Fruit fly (Drosophila melanogaster) whole organism, embryonic: Measurements from ENCODE around the gene Pmm2.
A peak's percentile ranks its signal among the peaks of the same experiment; 100 is the strongest.

ENCODE experiments used
- Asciz ChIP-seq: fragments of 200-800 bp; sonication (Bioruptor generic); optimal IDR thresholded peaks from 2 replicates; lab custom pipeline; 2017; ENCODE audit warnings: missing biosample characterization, mild to moderate bottlenecking, missing genetic modification characterization, missing genetic modification reagents
- Atf3 ChIP-seq: fragments of 200-800 bp; sonication (Bioruptor generic); optimal IDR thresholded peaks from 3 replicates; lab custom pipeline; 2016; ENCODE audit warnings: missing biosample characterization, missing genetic modification characterization
- Atf6 ChIP-seq: fragments of 200-800 bp; sonication (Bioruptor generic); IDR thresholded peaks from 2 replicates; pipeline ENCODE4 v1.3.6; 2022; ENCODE audit warnings: missing biosample characterization, missing genetic modification characterization
- CG10543 ChIP-seq: fragments of 200-800 bp; sonication (Bioruptor generic); optimal IDR thresholded peaks from 3 replicates; lab custom pipeline; 2017; ENCODE audit warnings: missing biosample characterization, mild to moderate bottlenecking, missing genetic modification characterization, moderate library complexity
- CG10979 ChIP-seq: fragments of 200-800 bp; sonication (Bioruptor generic); optimal IDR thresholded peaks from 2 replicates; lab custom pipeline; 2018; ENCODE audit warnings: missing biosample characterization, mild to moderate bottlenecking, missing genetic modification characterization, moderate library complexity
- CG16813 ChIP-seq: fragments of 200-800 bp; sonication (Bioruptor generic); IDR thresholded peaks from 3 replicates; pipeline ENCODE4 v1.3.6; 2022; ENCODE audit warnings: missing biosample characterization, missing genetic modification characterization; ENCODE audit not compliant: partially characterized antibody
- CG17361 ChIP-seq: fragments of 200-800 bp; sonication (Bioruptor generic); IDR thresholded peaks from 3 replicates; pipeline ENCODE4 v1.3.6; 2022; ENCODE audit warnings: missing biosample characterization, missing genetic modification characterization
- CG2712 ChIP-seq: fragments of 200-800 bp; optimal IDR thresholded peaks from 3 replicates; lab custom pipeline; 2019; ENCODE audit warnings: missing biosample characterization, mild to moderate bottlenecking, missing genetic modification characterization, moderate library complexity
- CG3726 ChIP-seq: fragments of 200-800 bp; sonication (Bioruptor generic); IDR thresholded peaks from 3 replicates; pipeline ENCODE4, ENCODE4 v1.3.6; 2022; ENCODE audit warnings: missing biosample characterization, missing genetic modification characterization
- CG6791 ChIP-seq: fragments of 200-800 bp; sonication (Bioruptor generic); IDR thresholded peaks from 3 replicates; pipeline ENCODE4 v1.3.6; 2022; ENCODE audit warnings: missing biosample characterization, missing genetic modification characterization; ENCODE audit not compliant: partially characterized antibody
- CG8089 ChIP-seq: fragments of 200-800 bp; sonication (Bioruptor generic); optimal IDR thresholded peaks from 3 replicates; lab custom pipeline; 2016; ENCODE audit warnings: missing biosample characterization, missing genetic modification characterization
- CG9437 ChIP-seq: fragments of 200-800 bp; sonication (Bioruptor generic); optimal IDR thresholded peaks from 2 replicates; lab custom pipeline; 2018; ENCODE audit warnings: missing biosample characterization, mild to moderate bottlenecking, missing genetic modification characterization
- CG9609 ChIP-seq: fragments of 200-800 bp; sonication (Bioruptor generic); optimal IDR thresholded peaks from 3 replicates; lab custom pipeline; 2016; ENCODE audit warnings: missing biosample characterization, missing genetic modification characterization
- CG9876 ChIP-seq: fragments of 200-800 bp; sonication (Bioruptor generic); optimal IDR thresholded peaks from 2 replicates; lab custom pipeline; 2016; ENCODE audit warnings: missing biosample characterization, missing genetic modification characterization
- CHES-1-like ChIP-seq: fragments of 200-800 bp; sonication (Bioruptor generic); optimal IDR thresholded peaks from 2 replicates; lab custom pipeline; 2016; ENCODE audit warnings: missing biosample characterization, missing genetic modification characterization
- Dip2 ChIP-seq: fragments of 200-800 bp; sonication (Bioruptor generic); IDR thresholded peaks from 2 replicates; pipeline ENCODE4 v1.3.6; 2022; ENCODE audit warnings: missing biosample characterization, missing genetic modification characterization
- E2f1 ChIP-seq: fragments of 200-800 bp; sonication (Bioruptor generic); IDR thresholded peaks from 2 replicates; pipeline ENCODE4 v1.3.6; 2022; ENCODE audit warnings: missing biosample characterization, missing genetic modification characterization
- Elba2 ChIP-seq: fragments of 200-800 bp; sonication (Bioruptor generic); optimal IDR thresholded peaks from 3 replicates; lab custom pipeline; 2016; ENCODE audit warnings: missing biosample characterization, missing genetic modification characterization
- Fer2 ChIP-seq: fragments of 200-800 bp; sonication (Bioruptor generic); optimal IDR thresholded peaks from 2 replicates; lab custom pipeline; 2018; ENCODE audit warnings: missing biosample characterization, mild to moderate bottlenecking, missing genetic modification characterization, moderate library complexity
- Hand ChIP-seq: fragments of 200-800 bp; sonication (Bioruptor generic); optimal IDR thresholded peaks from 2 replicates; lab custom pipeline; 2017; ENCODE audit warnings: mild to moderate bottlenecking, missing biosample characterization, missing genetic modification reagents, missing genetic modification characterization
- Hmx ChIP-seq: fragments of 200-800 bp; sonication (Bioruptor generic); optimal IDR thresholded peaks from 2 replicates; lab custom pipeline; 2016; ENCODE audit warnings: missing biosample characterization, missing genetic modification characterization
- Hr3 ChIP-seq: fragments of 200-800 bp; sonication (Bioruptor generic); optimal IDR thresholded peaks from 3 replicates; lab custom pipeline; 2016; ENCODE audit warnings: missing biosample characterization, missing genetic modification characterization
- Lhr ChIP-seq: fragments of 200-800 bp; sonication (Bioruptor generic); optimal IDR thresholded peaks from 3 replicates; lab custom pipeline; 2017; ENCODE audit warnings: mild to moderate bottlenecking, missing biosample characterization, missing genetic modification reagents, missing genetic modification characterization
- Lim3 ChIP-seq: fragments of 200-800 bp; sonication (Bioruptor generic); IDR thresholded peaks from 2 replicates; pipeline ENCODE4 v1.3.6; 2022; ENCODE audit warnings: missing biosample characterization, missing genetic modification characterization
- Nf-YB ChIP-seq: fragments of 200-800 bp; sonication (Bioruptor generic); optimal IDR thresholded peaks from 3 replicates; lab custom pipeline; 2019; ENCODE audit warnings: missing biosample characterization, mild to moderate bottlenecking, missing genetic modification characterization, moderate library complexity
- Rfx ChIP-seq: fragments of 200-800 bp; sonication (Bioruptor generic); IDR thresholded peaks from 2 replicates; pipeline ENCODE4 v1.3.6; 2022; ENCODE audit warnings: missing biosample characterization, missing genetic modification characterization
- Trl ChIP-seq, 3 experiments: fragments of >200 bp in 2 of 3; fragments of 200-800 bp in 1 of 3; sonication (Bioruptor generic) in 1 of 3; optimal IDR thresholded peaks; 2 replicates in 1 of 3; 3 replicates in 2 of 3; lab custom pipeline; 2016 to 2017; ENCODE audit warnings: missing biosample characterization in 1 of 3, missing genetic modification characterization in 1 of 3
- ara ChIP-seq: fragments of 200-800 bp; sonication (Bioruptor generic); IDR thresholded peaks from 2 replicates; pipeline ENCODE4 v1.3.6; 2022; ENCODE audit warnings: missing biosample characterization, missing genetic modification characterization
- bbx ChIP-seq: fragments of 200-800 bp; sonication (Bioruptor generic); IDR thresholded peaks from 2 replicates; pipeline ENCODE4 v1.3.6; 2022; ENCODE audit warnings: missing biosample characterization, missing genetic modification characterization; ENCODE audit not compliant: partially characterized antibody
- cas ChIP-seq: fragments of 200-800 bp; sonication (Bioruptor generic); IDR thresholded peaks from 2 replicates; pipeline ENCODE4 v1.3.6; 2022; ENCODE audit warnings: missing biosample characterization, missing genetic modification characterization
- cg ChIP-seq: fragments of 200-800 bp; sonication (Bioruptor generic); optimal IDR thresholded peaks from 3 replicates; lab custom pipeline; 2019; ENCODE audit warnings: missing biosample characterization, mild to moderate bottlenecking, missing genetic modification characterization, moderate library complexity
- ci ChIP-seq: fragments of 200-800 bp; sonication (Bioruptor generic); IDR thresholded peaks from 3 replicates; pipeline ENCODE4 v1.3.6; 2022; ENCODE audit warnings: missing biosample characterization, missing genetic modification characterization
- corto ChIP-seq: fragments of 200-800 bp; sonication (Bioruptor generic); optimal IDR thresholded peaks from 2 replicates; lab custom pipeline; 2016; ENCODE audit warnings: missing biosample characterization, mild to moderate bottlenecking, missing genetic modification characterization, moderate library complexity
- dan ChIP-seq: fragments of 200-800 bp; sonication (Bioruptor generic); IDR thresholded peaks from 2 replicates; pipeline ENCODE4 v1.3.6; 2022; ENCODE audit warnings: missing biosample characterization, missing genetic modification characterization
- disco-r ChIP-seq: fragments of 200-800 bp; sonication (Bioruptor generic); optimal IDR thresholded peaks from 2 replicates; lab custom pipeline; 2016; ENCODE audit warnings: missing biosample characterization, missing genetic modification characterization
- dm ChIP-seq: fragments of 200-800 bp; sonication (Bioruptor generic); optimal IDR thresholded peaks from 3 replicates; lab custom pipeline; 2016; ENCODE audit warnings: missing biosample characterization, missing genetic modification characterization
- dmrt11E ChIP-seq: fragments of 200-800 bp; sonication (Bioruptor generic); optimal IDR thresholded peaks from 3 replicates; lab custom pipeline; 2018; ENCODE audit warnings: missing biosample characterization, mild to moderate bottlenecking, missing genetic modification characterization, moderate library complexity
- fd96Cb ChIP-seq: fragments of 200-800 bp; sonication (Bioruptor generic); optimal IDR thresholded peaks from 2 replicates; lab custom pipeline; 2018; ENCODE audit warnings: missing biosample characterization, mild to moderate bottlenecking, missing genetic modification characterization, moderate library complexity
- gsb-n ChIP-seq: fragments of 200-800 bp; sonication (Bioruptor generic); optimal IDR thresholded peaks from 3 replicates; lab custom pipeline; 2018; ENCODE audit warnings: missing biosample characterization, mild to moderate bottlenecking, missing genetic modification characterization
- h ChIP-seq: fragments of >200 bp; optimal IDR thresholded peaks from 2 replicates; lab custom pipeline; 2017
- hkb ChIP-seq, 2 experiments: fragments of 200-800 bp in 1 of 2; fragments of >200 bp in 1 of 2; sonication (Bioruptor generic) in 1 of 2; IDR thresholded peaks in 1 of 2; optimal IDR thresholded peaks in 1 of 2; 2 replicates each; pipeline versions ENCODE4 v1.3.6 to Lab custom; 2017 to 2022; ENCODE audit warnings: missing biosample characterization in 1 of 2, missing genetic modification characterization in 1 of 2
- mam ChIP-seq: fragments of 200-800 bp; sonication (Bioruptor generic); optimal IDR thresholded peaks from 3 replicates; lab custom pipeline; 2016; ENCODE audit warnings: missing biosample characterization, missing genetic modification characterization
- mld ChIP-seq: fragments of 200-800 bp; sonication (Bioruptor generic); IDR thresholded peaks from 3 replicates; pipeline ENCODE4 v1.3.6; 2022; ENCODE audit warnings: missing biosample characterization, missing genetic modification characterization; ENCODE audit not compliant: partially characterized antibody
- otp ChIP-seq: fragments of 200-800 bp; sonication (Bioruptor generic); IDR thresholded peaks from 3 replicates; pipeline ENCODE4, ENCODE4 v1.3.6; 2022; ENCODE audit warnings: missing biosample characterization, missing genetic modification characterization
- pita ChIP-seq: fragments of 200-800 bp; sonication (Bioruptor generic); optimal IDR thresholded peaks from 2 replicates; lab custom pipeline; 2017; ENCODE audit warnings: missing biosample characterization, mild to moderate bottlenecking, missing genetic modification characterization
- row ChIP-seq: fragments of 200-800 bp; sonication (Bioruptor generic); IDR thresholded peaks from 3 replicates; pipeline ENCODE4 v1.3.6; 2022; ENCODE audit warnings: missing biosample characterization, missing genetic modification characterization
- sc ChIP-seq, 3 experiments: fragments of >200 bp in 2 of 3; fragments of 200-800 bp in 1 of 3; sonication (Bioruptor generic) in 1 of 3; optimal IDR thresholded peaks; 2 replicates in 2 of 3; 3 replicates in 1 of 3; lab custom pipeline; 2017; ENCODE audit warnings: mild to moderate bottlenecking in 1 of 3, missing biosample characterization in 1 of 3, missing genetic modification characterization in 1 of 3, missing genetic modification reagents in 1 of 3
- sens ChIP-seq: fragments of 200-800 bp; sonication (Bioruptor generic); peaks from one replicate; lab custom pipeline; 2016; ENCODE audit warnings: missing biosample characterization, missing genetic modification characterization
- sqz ChIP-seq: fragments of 200-800 bp; sonication (Bioruptor generic); optimal IDR thresholded peaks from 3 replicates; lab custom pipeline; 2018; ENCODE audit warnings: missing biosample characterization, mild to moderate bottlenecking, missing genetic modification characterization
- trem ChIP-seq: fragments of 200-800 bp; optimal IDR thresholded peaks from 3 replicates; lab custom pipeline; 2019; ENCODE audit warnings: missing biosample characterization, mild to moderate bottlenecking, missing genetic modification characterization, moderate library complexity

The Pmm2 gene

dm6 chr3L:12484948-12485347, 49.4 kb upstream of the Pmm2 start, which contains the start of gene CG10663 (continued):
- TF ChIP-seq otp: no peak; the same call in 2 of the 3 replicates
- TF ChIP-seq hkb (optimal IDR thresholded peaks at IDR 0.05; lab: Kevin White, UChicago): no peak
- TF ChIP-seq hkb (GFP tag; IDR thresholded peaks at IDR 0.05; lab: Robert Waterston, UW): 0 out of 2 replicates have a peak, but pooled peaks have one; percentile 15
- no peak for TF ChIP-seq mam (GFP tag; lab: Kevin White, UChicago)
- peak; percentile 72; the same call in 2 of the 3 replicates for TF ChIP-seq ci
- TF ChIP-seq CG9437: peak; percentile 34
- TF ChIP-seq Fer2 (tag; lab: Kevin White, UChicago): no peak
- TF ChIP-seq Elba2 (GFP tag; lab: Kevin White, UChicago): no peak
- no peak for TF ChIP-seq Lim3 (GFP tag; lab: Robert Waterston, UW)
- no peak for TF ChIP-seq sc (optimal IDR thresholded peaks at IDR 0.05; lab: Kevin White, UChicago)
- no peak for TF ChIP-seq sc (GFP tag; optimal IDR thresholded peaks at IDR 0.05; lab: Kevin White, UChicago)
- no peak for TF ChIP-seq dan (GFP tag; lab: Robert Waterston, UW)
- no peak for TF ChIP-seq cas (GFP tag; lab: Robert Waterston, UW)
- 0 out of 2 replicates have a peak, but pooled peaks have one; percentile 12 for TF ChIP-seq E2f1
- peak; percentile 2 to 17 for TF ChIP-seq Trl (optimal IDR thresholded peaks at IDR 0.05; lab: Kevin White, UChicago)
- peak; percentile 4 for TF ChIP-seq Trl (GFP tag; optimal IDR thresholded peaks at IDR 0.05; lab: Kevin White, UChicago)
- no peak for TF ChIP-seq gsb-n (tag; lab: Kevin White, UChicago)
- peak; percentile 45 for TF ChIP-seq dm (GFP tag; lab: Kevin White, UChicago)
- no peak for TF ChIP-seq trem (tag; lab: Kevin White, UChicago)
- no peak for TF ChIP-seq corto (GFP tag; lab: Kevin White, UChicago)
- no peak for TF ChIP-seq fd96Cb
- peak; percentile 68; the same call in 2 of the 3 replicates for TF ChIP-seq CG6791
- no peak for TF ChIP-seq Hmx (GFP tag; lab: Kevin White, UChicago)
- no peak for TF ChIP-seq Atf3 (GFP tag; lab: Kevin White, UChicago)
- TF ChIP-seq CG8089 (GFP tag; lab: Kevin White, UChicago): no peak
- TF ChIP-seq row (GFP tag; lab: Robert Waterston, UW): peak; percentile 72
- no peak for TF ChIP-seq CG10543 (GFP tag; lab: Kevin White, UChicago)
- peak; percentile 45; the same call in 1 of the 2 replicates for TF ChIP-seq Rfx (GFP tag; lab: Robert Waterston, UW)
- no peak for TF ChIP-seq Nf-YB (GFP tag; lab: Kevin White, UChicago)
- no peak for TF ChIP-seq h (lab: Kevin White, UChicago)
- no peak for TF ChIP-seq dmrt11E (tag; lab: Kevin White, UChicago)
- TF ChIP-seq CG16813 (GFP tag; lab: Robert Waterston, UW): peak; percentile 43; the same call in 1 of the 3 replicates
- peak; percentile 60; the same call in 1 of the 2 replicates for TF ChIP-seq bbx (GFP tag; lab: Robert Waterston, UW)
- TF ChIP-seq CG9876 (GFP tag; lab: Kevin White, UChicago): no peak
- TF ChIP-seq Hr3: no peak
- no peak for TF ChIP-seq Asciz
- no peak for TF ChIP-seq disco-r (GFP tag; lab: Kevin White, UChicago)
- peak; percentile 34; the same call in 1 of the 3 replicates for TF ChIP-seq mld
- TF ChIP-seq sens (GFP tag; lab: Kevin White, UChicago): peak; percentile 80
- no peak for TF ChIP-seq CG17361 (GFP tag; lab: Robert Waterston, UW)
- TF ChIP-seq ara (GFP tag; lab: Robert Waterston, UW): peak; percentile 38; the same call in 1 of the 2 replicates
- TF ChIP-seq CG2712 (tag; lab: Kevin White, UChicago): no peak
- TF ChIP-seq CG9609 (GFP tag; lab: Kevin White, UChicago): no peak
- no peak for TF ChIP-seq CHES-1-like (GFP tag; lab: Kevin White, UChicago)
- TF ChIP-seq CG10979: no peak
- no peak for TF ChIP-seq Dip2 (GFP tag; lab: Robert Waterston, UW)
- TF ChIP-seq Atf6: 0 out of 2 replicates have a peak, but pooled peaks have one; percentile 27
- peak; percentile 14 for TF ChIP-seq cg
- TF ChIP-seq CG3726 (GFP tag; lab: Robert Waterston, UW): no peak
- TF ChIP-seq Lhr: no peak
- no peak for TF ChIP-seq pita (GFP tag; lab: Kevin White, UChicago)
- TF ChIP-seq sqz: no peak
- no peak for TF ChIP-seq Hand (GFP tag; lab: Kevin White, UChicago)
